Worm (Caenorhabditis elegans) whole organism, late embryonic: ENCODE data around the gene nlp-43.

Experiments used
- nfya-1 ChIP-seq: sonication (generic microtip); optimal IDR thresholded peaks from 2 replicates; lab custom pipeline; 2017; ENCODE audit warnings: missing genetic modification characterization, mild to moderate bottlenecking, missing compliant biosample characterization, antibody characterized with exemption, moderate library complexity
- nhr-11 ChIP-seq: fragments of 150-350 bp; optimal IDR thresholded peaks from 2 replicates; lab custom pipeline; 2014; ENCODE audit warnings: missing biosample characterization, missing genetic modification characterization
- tbx-2 ChIP-seq: sonication (generic microtip); optimal IDR thresholded peaks from 2 replicates; lab custom pipeline; 2016; ENCODE audit warnings: missing genetic modification characterization, missing compliant biosample characterization

DNA sequence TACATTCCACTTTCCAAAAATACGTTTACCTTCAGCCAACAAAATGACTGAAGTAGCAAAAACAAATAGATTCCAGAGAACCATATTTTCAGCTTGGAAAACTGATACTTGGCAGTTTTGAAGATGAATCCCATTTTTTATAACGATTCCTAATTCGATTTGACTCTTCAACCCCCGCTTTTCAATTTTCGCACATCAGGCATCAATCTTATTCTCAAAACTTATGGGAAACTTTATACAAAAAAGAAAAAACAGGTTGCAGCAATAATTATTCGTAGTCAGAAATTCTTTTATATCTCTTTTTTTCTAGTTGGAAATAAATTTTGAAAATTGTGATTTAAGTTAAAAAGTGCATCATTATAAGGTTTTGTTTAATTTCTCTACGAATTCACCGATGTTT is 19.6 kb downstream of the nlp-43 start, which contains the start of gene C45G9.10:
- TF ChIP-seq nfya-1 (no peak), tbx-2 (tag; lab: Kevin White, UChicago) (no peak), nhr-11 (tag; lab: Kevin White, UChicago) (no peak)
